Fruit fly (Drosophila melanogaster): ENCODE measurements around the gene CG14711.
A peak's percentile ranks its signal among the peaks of the same experiment; 100 is the strongest.

Gene CG14711

dm6 chr3R:11581340-11582252, 41.5 kb upstream of the CG14711 start, which contains the start of gene wkd (continued):
- TF ChIP-seq dm (GFP tag; optimal IDR thresholded peaks at IDR 0.05): peak; percentile 41
- no peak for TF ChIP-seq CG8388 (GFP tag; optimal IDR thresholded peaks at IDR 0.05)
- no peak for TF ChIP-seq CG6813 (GFP tag; optimal IDR thresholded peaks at IDR 0.05)
- no peak for TF ChIP-seq Dip2 (GFP tag; IDR thresholded peaks at IDR 0.05)
- TF ChIP-seq fru (optimal IDR thresholded peaks at IDR 0.05): no peak
- TF ChIP-seq CG17186 (GFP tag; optimal IDR thresholded peaks at IDR 0.05): peak; percentile 5
- no peak for TF ChIP-seq usp (GFP tag; optimal IDR thresholded peaks at IDR 0.05)
- no peak for TF ChIP-seq CG7745 (tag; optimal IDR thresholded peaks at IDR 0.05)
- no peak for TF ChIP-seq CG31224 (GFP tag; IDR thresholded peaks at IDR 0.05)
- no peak for TF ChIP-seq tin (GFP tag; optimal IDR thresholded peaks at IDR 0.05)
- TF ChIP-seq Aef1 (GFP tag; IDR thresholded peaks at IDR 0.05): peak; percentile 67; the same call in 2 of the 3 replicates
- TF ChIP-seq ewg (GFP tag; optimal IDR thresholded peaks at IDR 0.05): no peak
- TF ChIP-seq CG4282 (GFP tag; optimal IDR thresholded peaks at IDR 0.05): peak; percentile 15
- peak; percentile 26 for TF ChIP-seq phol (tag; optimal IDR thresholded peaks at IDR 0.05)
- TF ChIP-seq Hr51 (GFP tag; optimal IDR thresholded peaks at IDR 0.05): no peak
- TF ChIP-seq pho (GFP tag; optimal IDR thresholded peaks at IDR 0.05): no peak
- no peak for TF ChIP-seq ap (GFP tag; IDR thresholded peaks at IDR 0.05)
- no peak for TF ChIP-seq ac (GFP tag; optimal IDR thresholded peaks at IDR 0.05)
- TF ChIP-seq HLHmδ (GFP tag; optimal IDR thresholded peaks at IDR 0.05): no peak
- no peak for TF ChIP-seq dysf (GFP tag; IDR thresholded peaks at IDR 0.05)
- peak; percentile 83; the same call in 3 of the 4 replicates for TF ChIP-seq chinmo (GFP tag; IDR thresholded peaks at IDR 0.05; ENCODE audit: partially characterized antibody)
- TF ChIP-seq repo (GFP tag; optimal IDR thresholded peaks at IDR 0.05): no peak
- TF ChIP-seq Sox100B (GFP tag; optimal IDR thresholded peaks at IDR 0.05): no peak
- no peak for TF ChIP-seq CG8359 (GFP tag; optimal IDR thresholded peaks at IDR 0.05; ENCODE audit: borderline replicate concordance)
- no peak for TF ChIP-seq btn (GFP tag; optimal IDR thresholded peaks at IDR 0.05)
- TF ChIP-seq mam (GFP tag; optimal IDR thresholded peaks at IDR 0.05): peak; percentile 13
- TF ChIP-seq slp2 (GFP tag; optimal IDR thresholded peaks at IDR 0.05): no peak
- TF ChIP-seq CG34422 (GFP tag; IDR thresholded peaks at IDR 0.05): 0 out of 3 replicates have a peak, but pooled peaks have one; percentile 22
- TF ChIP-seq psq (GFP tag; optimal IDR thresholded peaks at IDR 0.05): no peak
- peak; percentile 79; the same call in 1 of the 3 replicates for TF ChIP-seq mld (GFP tag; IDR thresholded peaks at IDR 0.05; ENCODE audit: partially characterized antibody)
- TF ChIP-seq fu2 (GFP tag; optimal IDR thresholded peaks at IDR 0.05): no peak
- TF ChIP-seq tll (GFP tag; optimal IDR thresholded peaks at IDR 0.05): no peak
- TF ChIP-seq abd-A (tag; optimal IDR thresholded peaks at IDR 0.05): no peak
- no peak for TF ChIP-seq CG13894 (tag; optimal IDR thresholded peaks at IDR 0.05)
- TF ChIP-seq Sry-δ (GFP tag; optimal IDR thresholded peaks at IDR 0.05): peak; percentile 97
- TF ChIP-seq Dp (GFP tag; optimal IDR thresholded peaks at IDR 0.05): peak; percentile 90
- TF ChIP-seq CG8089 (GFP tag; optimal IDR thresholded peaks at IDR 0.05): no peak
- TF ChIP-seq CG11696 (GFP tag; IDR thresholded peaks at IDR 0.05): no peak
- no peak for TF ChIP-seq CG1024 (GFP tag; IDR thresholded peaks at IDR 0.05)
- no peak for TF ChIP-seq Neu2 (GFP tag; optimal IDR thresholded peaks at IDR 0.05; ENCODE audit: borderline replicate concordance)
- peak; percentile 92 for TF ChIP-seq CG4360 (GFP tag; IDR thresholded peaks at IDR 0.05)
- TF ChIP-seq pfk (GFP tag; optimal IDR thresholded peaks at IDR 0.05): peak; percentile 96
- TF ChIP-seq ind (GFP tag; optimal IDR thresholded peaks at IDR 0.05): no peak
- TF ChIP-seq caup (GFP tag; optimal IDR thresholded peaks at IDR 0.05; ENCODE audit: severe bottlenecking): no peak
- TF ChIP-seq H15 (GFP tag; IDR thresholded peaks at IDR 0.05): no peak
- TF ChIP-seq pzg (GFP tag; optimal IDR thresholded peaks at IDR 0.05): peak; percentile 86
- peak; percentile 53 for TF ChIP-seq CG2116 (GFP tag; optimal IDR thresholded peaks at IDR 0.05)
- no peak for TF ChIP-seq gem (tag; optimal IDR thresholded peaks at IDR 0.05)

Measured in whole organism, embryonic.